ENCODE assay signal across 5 worm cellular contexts in the genomic region with DNA sequence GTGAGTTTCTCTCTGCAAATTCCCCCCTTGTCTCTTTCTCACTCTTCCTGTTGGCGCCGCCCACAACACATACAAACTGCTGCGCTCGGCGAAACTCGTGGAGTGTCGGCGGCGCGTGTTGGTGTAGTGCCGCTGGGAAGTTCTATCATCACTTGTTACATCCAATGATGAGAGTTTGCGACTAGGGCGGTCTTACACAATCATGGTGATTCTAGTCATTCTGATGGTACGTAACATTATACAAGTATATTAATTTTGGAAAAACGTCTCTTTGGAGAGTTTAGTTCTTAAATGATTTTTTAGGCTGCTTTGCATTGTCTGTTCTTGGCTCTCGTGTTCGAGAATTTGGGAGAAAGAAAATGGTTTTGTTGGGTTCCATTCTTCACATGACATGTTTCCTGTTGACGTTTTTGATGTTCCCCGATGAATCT.
TF ChIP-seq lines count a peak whose summit lies in the region.

No protein-coding gene starts in this region.

TF ChIP-seq in whole organism, L1 larva, 84 proteins besides CTCF, POLR2A, EP300 and RAD21 (continues in another document):
- peak; percentile 95 for TF ChIP-seq nhr-71 (tag; optimal IDR thresholded peaks at IDR 0.05; lab: Kevin White, UChicago)
- peak; percentile 96 for TF ChIP-seq nhr-90 (tag; optimal IDR thresholded peaks at IDR 0.05; lab: Kevin White, UChicago; ENCODE audit: poor library complexity)
- TF ChIP-seq aly-2 (tag; optimal IDR thresholded peaks at IDR 0.05; lab: Kevin White, UChicago), result peak; percentile 49
- TF ChIP-seq nhr-85 (tag; lab: Kevin White, UChicago), result peak; percentile 97
- peak; percentile 56 to 79 for TF ChIP-seq lin-35 (GFP tag; optimal IDR thresholded peaks at IDR 0.05; lab: Kevin White, UChicago)
- peak; percentile 89 for TF ChIP-seq xbp-1 (tag; optimal IDR thresholded peaks at IDR 0.05; lab: Kevin White, UChicago)
- TF ChIP-seq zag-1 (tag; optimal IDR thresholded peaks at IDR 0.05; lab: Kevin White, UChicago), result no peak
- TF ChIP-seq jun-1 (tag; optimal IDR thresholded peaks at IDR 0.05; lab: Kevin White, UChicago), result peak; percentile 55
- TF ChIP-seq ceh-8 (GFP tag; optimal IDR thresholded peaks at IDR 0.05; lab: Kevin White, UChicago), result peak; percentile 66
- TF ChIP-seq hlh-4 (tag; optimal IDR thresholded peaks at IDR 0.05; lab: Kevin White, UChicago), result no peak
- peak; percentile 69 for TF ChIP-seq zip-4 (GFP tag; optimal IDR thresholded peaks at IDR 0.05; lab: Kevin White, UChicago)
- TF ChIP-seq sptf-1 (tag; optimal IDR thresholded peaks at IDR 0.05; lab: Kevin White, UChicago), result no peak
- TF ChIP-seq egl-27 (tag; optimal IDR thresholded peaks at IDR 0.05; lab: Kevin White, UChicago), result no peak
- peak; percentile 80 for TF ChIP-seq irx-1 (tag; optimal IDR thresholded peaks at IDR 0.05; lab: Kevin White, UChicago)
- TF ChIP-seq pax-3 (tag; optimal IDR thresholded peaks at IDR 0.05; lab: Kevin White, UChicago), result peak; percentile 74
- TF ChIP-seq unc-86 (tag; optimal IDR thresholded peaks at IDR 0.05; lab: Kevin White, UChicago), result peak; percentile 68
- peak; percentile 93 for TF ChIP-seq dsc-1 (tag; optimal IDR thresholded peaks at IDR 0.05; lab: Kevin White, UChicago)

TF ChIP-seq in whole organism, L3 larva, 47 proteins besides CTCF, POLR2A, EP300 and RAD21 (continues in another document):
- no peak for TF ChIP-seq daf-12 (tag; optimal IDR thresholded peaks at IDR 0.05; lab: Kevin White, UChicago)
- no peak for TF ChIP-seq mml-1 (tag; optimal IDR thresholded peaks at IDR 0.05; lab: Kevin White, UChicago)
- TF ChIP-seq elt-1 (tag; optimal IDR thresholded peaks at IDR 0.05; lab: Kevin White, UChicago), result peak; percentile 19
- no peak for TF ChIP-seq fkh-2 (tag; optimal IDR thresholded peaks at IDR 0.05; lab: Kevin White, UChicago)
- peak; percentile 7 for TF ChIP-seq ceh-16 (tag; optimal IDR thresholded peaks at IDR 0.05; lab: Kevin White, UChicago)
- no peak for TF ChIP-seq ztf-4 (tag; optimal IDR thresholded peaks at IDR 0.05; lab: Kevin White, UChicago)
- TF ChIP-seq nhr-67 (tag; optimal IDR thresholded peaks at IDR 0.05; lab: Kevin White, UChicago), result no peak
- peak; percentile 78 for TF ChIP-seq R02D3.7 (tag; optimal IDR thresholded peaks at IDR 0.05; lab: Kevin White, UChicago)
- TF ChIP-seq lsy-12 (tag; optimal IDR thresholded peaks at IDR 0.05; lab: Kevin White, UChicago), result peak; percentile 36
- TF ChIP-seq elt-3 (tag; optimal IDR thresholded peaks at IDR 0.05; lab: Kevin White, UChicago), result peak in 1 of 3 experiments; percentile 14
- peak; percentile 74 for TF ChIP-seq lin-39 (tag; optimal IDR thresholded peaks at IDR 0.05; lab: Kevin White, UChicago)
- peak; percentile 73 for TF ChIP-seq pha-4 (tag; optimal IDR thresholded peaks at IDR 0.05; lab: Kevin White, UChicago)
- no peak for TF ChIP-seq nhr-11 (tag; optimal IDR thresholded peaks at IDR 0.05; lab: Kevin White, UChicago)
- TF ChIP-seq skn-1 (tag; optimal IDR thresholded peaks at IDR 0.05; lab: Kevin White, UChicago), result peak; percentile 68
- TF ChIP-seq lin-15B (tag; optimal IDR thresholded peaks at IDR 0.05; lab: Kevin White, UChicago), result peak; percentile 70
- TF ChIP-seq hmg-11 (tag; optimal IDR thresholded peaks at IDR 0.05; lab: Kevin White, UChicago), result peak; percentile 78
- peak; percentile 99 for TF ChIP-seq snpc-4 (tag; optimal IDR thresholded peaks at IDR 0.05; lab: Kevin White, UChicago)
- peak; percentile 94 for TF ChIP-seq nfya-1 (tag; optimal IDR thresholded peaks at IDR 0.05; lab: Kevin White, UChicago; ENCODE audit: insufficient read depth)

TF ChIP-seq in whole organism, early embryonic, 17 proteins besides CTCF, POLR2A, EP300 and RAD21:
- TF ChIP-seq pes-1 (GFP tag; IDR thresholded peaks at IDR 0.05; lab: Robert Waterston, UW) (no peak), F13C5.2 (tag; optimal IDR thresholded peaks at IDR 0.05; lab: Kevin White, UChicago) (peak; percentile 72), scrt-1 (GFP tag; IDR thresholded peaks at IDR 0.05; lab: Robert Waterston, UW) (no peak), B0310.2 (tag; optimal IDR thresholded peaks at IDR 0.05; lab: Kevin White, UChicago) (no peak), aly-1 (tag; optimal IDR thresholded peaks at IDR 0.05; lab: Kevin White, UChicago) (no peak), ama-1 (optimal IDR thresholded peaks at IDR 0.05; lab: Kevin White, UChicago) (peak; percentile 46), tra-4 (tag; optimal IDR thresholded peaks at IDR 0.05; lab: Kevin White, UChicago) (no peak), sea-1 (GFP tag; conservative IDR thresholded peaks at IDR 0.05; lab: Robert Waterston, UW) (no peak), flt-1 (GFP tag; IDR thresholded peaks at IDR 0.05; lab: Robert Waterston, UW) (no peak), ceh-13 (GFP tag; optimal IDR thresholded peaks at IDR 0.05; lab: Kevin White, UChicago) (no peak), hmg-4 (GFP tag; optimal IDR thresholded peaks at IDR 0.05; lab: Kevin White, UChicago) (no peak), hmbx-1 (tag; optimal IDR thresholded peaks at IDR 0.05; lab: Kevin White, UChicago) (no peak), ets-7 (tag; optimal IDR thresholded peaks at IDR 0.05; lab: Kevin White, UChicago) (no peak), hnd-1 (tag; optimal IDR thresholded peaks at IDR 0.05; lab: Kevin White, UChicago) (no peak), tbx-37 (GFP tag; conservative IDR thresholded peaks at IDR 0.05; lab: Robert Waterston, UW) (no peak), tbx-11 (GFP tag; IDR thresholded peaks at IDR 0.05; lab: Robert Waterston, UW) (no peak), ceh-36 (tag; optimal IDR thresholded peaks at IDR 0.05; lab: Kevin White, UChicago) (no peak)

TF ChIP-seq in whole organism, midembryonic, 9 proteins besides CTCF, POLR2A, EP300 and RAD21:
- TF ChIP-seq flt-1 (GFP tag; IDR thresholded peaks at IDR 0.05; lab: Robert Waterston, UW) (peak; percentile 48; the same call in 1 of the 2 replicates), ref-1 (GFP tag; conservative IDR thresholded peaks at IDR 0.05; lab: Robert Waterston, UW) (no peak), klf-2 (GFP tag; conservative IDR thresholded peaks at IDR 0.05; lab: Robert Waterston, UW) (no peak), T22C8.4 (GFP tag; IDR thresholded peaks at IDR 0.05; lab: Robert Waterston, UW) (no peak), tab-1 (GFP tag; IDR thresholded peaks at IDR 0.05; lab: Robert Waterston, UW) (no peak), cog-1 (tag; optimal IDR thresholded peaks at IDR 0.05; lab: Kevin White, UChicago) (peak; percentile 72), ztf-29 (GFP tag; IDR thresholded peaks at IDR 0.05; lab: Robert Waterston, UW) (no peak), ztf-23 (GFP tag; IDR thresholded peaks at IDR 0.05; lab: Robert Waterston, UW) (peak; percentile 65; the same call in 1 of the 2 replicates), med-1 (GFP tag; optimal IDR thresholded peaks at IDR 0.05; lab: Kevin White, UChicago; ENCODE audit: insufficient read depth) (no peak)

TF ChIP-seq in whole organism, young adult, 124 proteins besides CTCF, POLR2A, EP300 and RAD21 (continues in another document):
- TF ChIP-seq dpff-1 (tag; optimal IDR thresholded peaks at IDR 0.05; lab: Kevin White, UChicago) (no peak), mcd-1 (GFP tag; IDR thresholded peaks at IDR 0.05; lab: Robert Waterston, UW) (peak; percentile 86), Y67H2A.10 (GFP tag; conservative IDR thresholded peaks at IDR 0.05; lab: Robert Waterston, UW) (no peak), ceh-58 (GFP tag; IDR thresholded peaks at IDR 0.05; lab: Robert Waterston, UW) (no peak), B0019.2 (GFP tag; conservative IDR thresholded peaks at IDR 0.05; lab: Robert Waterston, UW) (0 out of 2 replicates have a peak, but pooled peaks have one; percentile 49), somi-1 (GFP tag; optimal IDR thresholded peaks at IDR 0.05; lab: Kevin White, UChicago) (peak; percentile 17), ceh-91 (GFP tag; IDR thresholded peaks at IDR 0.05; lab: Robert Waterston, UW) (peak; percentile 47), ceh-100 (GFP tag; IDR thresholded peaks at IDR 0.05; lab: Robert Waterston, UW) (peak; percentile 66), ztf-25 (GFP tag; IDR thresholded peaks at IDR 0.05; lab: Robert Waterston, UW) (no peak), let-526 (GFP tag; IDR thresholded peaks at IDR 0.05; lab: Robert Waterston, UW) (0 out of 2 replicates have a peak, but pooled peaks have one; percentile 12), lin-35 (GFP tag; optimal IDR thresholded peaks at IDR 0.05; lab: Kevin White, UChicago) (peak in 2 of 3 experiments; percentile 16 to 80), madf-10 (tag; optimal IDR thresholded peaks at IDR 0.05; lab: Kevin White, UChicago) (peak; percentile 82), rec-8 (tag; optimal IDR thresholded peaks at IDR 0.05; lab: Kevin White, UChicago) (peak in 1 of 2 experiments; percentile 78), hmg-20 (GFP tag; IDR thresholded peaks at IDR 0.05; lab: Robert Waterston, UW) (peak; percentile 82), K11D2.4 (GFP tag; IDR thresholded peaks at IDR 0.05; lab: Robert Waterston, UW) (peak; percentile 65; the same call in 1 of the 2 replicates), efl-1 (GFP tag; optimal IDR thresholded peaks at IDR 0.05; lab: Kevin White, UChicago) (peak; percentile 19), mxl-1 (tag; optimal IDR thresholded peaks at IDR 0.05; lab: Kevin White, UChicago) (no peak), lag-1 (GFP tag; IDR thresholded peaks at IDR 0.05; lab: Robert Waterston, UW) (no peak), F57A8.1 (GFP tag; optimal IDR thresholded peaks at IDR 0.05; lab: Kevin White, UChicago) (no peak), hmg-1.2 (GFP tag; IDR thresholded peaks at IDR 0.05; lab: Robert Waterston, UW) (peak; percentile 97), nhr-80 (tag; optimal IDR thresholded peaks at IDR 0.05; lab: Kevin White, UChicago) (peak; percentile 75), tlf-1 (GFP tag; optimal IDR thresholded peaks at IDR 0.05; lab: Kevin White, UChicago) (peak; percentile 67), him-1 (tag; optimal IDR thresholded peaks at IDR 0.05; lab: Kevin White, UChicago) (peak; percentile 99), nfyb-1 (GFP tag; IDR thresholded peaks at IDR 0.05; lab: Robert Waterston, UW) (peak; percentile 92), K12H6.12 (tag; optimal IDR thresholded peaks at IDR 0.05; lab: Kevin White, UChicago) (peak; percentile 28), T07F8.4 (tag; optimal IDR thresholded peaks at IDR 0.05; lab: Kevin White, UChicago) (peak; percentile 54), madf-8 (GFP tag; conservative IDR thresholded peaks at IDR 0.05; lab: Robert Waterston, UW) (peak; percentile 66), ccch-3 (GFP tag; optimal IDR thresholded peaks at IDR 0.05; lab: Kevin White, UChicago) (no peak), ceh-79 (tag; optimal IDR thresholded peaks at IDR 0.05; lab: Kevin White, UChicago) (no peak), tbp1 (GFP tag; optimal IDR thresholded peaks at IDR 0.05; lab: Kevin White, UChicago) (peak; percentile 84), egrh-3 (GFP tag; IDR thresholded peaks at IDR 0.05; lab: Robert Waterston, UW) (peak; percentile 50; the same call in 1 of the 2 replicates), let-607 (tag; optimal IDR thresholded peaks at IDR 0.05; lab: Kevin White, UChicago) (peak; percentile 43 to 59), C06A6.2 (GFP tag; conservative IDR thresholded peaks at IDR 0.05; lab: Robert Waterston, UW) (0 out of 2 replicates have a peak, but pooled peaks have one; percentile 25)

Comparison
In these comparisons a context has a peak if more than half of its experiments do, and no peak if none do; other contexts are left out.
1. Of the 8 proteins assayed by ChIP-seq in both whole organism, young adult and whole organism, L1 larva: peak only in whole organism, young adult: none; only in whole organism, L1 larva: none; in both: ama-1, dpl-1, efl-1, lin-35, nhr-90, snpc-4 and 1 more; in neither: 1.